Fruit fly (Drosophila melanogaster) whole organism, embryonic: ENCODE data around the gene euc.

Source experiments
- CG10209 ChIP-seq: fragments of 200-800 bp; sonication (Bioruptor generic); optimal IDR thresholded peaks from 3 replicates; lab custom pipeline; 2017; ENCODE audit warnings: missing biosample characterization, mild to moderate bottlenecking, missing genetic modification characterization, missing genetic modification reagents
- CG10565 ChIP-seq: fragments of 200-800 bp; sonication (Bioruptor generic); optimal IDR thresholded peaks from 3 replicates; lab custom pipeline; 2016; ENCODE audit warnings: missing biosample characterization, mild to moderate bottlenecking, missing genetic modification characterization
- CG11085 ChIP-seq: fragments of 200-800 bp; sonication (Bioruptor generic); IDR thresholded peaks from 2 replicates; pipeline ENCODE4 v1.3.6; 2022; ENCODE audit warnings: missing biosample characterization, missing genetic modification characterization
- CG11247 ChIP-seq: fragments of 200-800 bp; sonication (Bioruptor generic); IDR thresholded peaks from 2 replicates; pipeline ENCODE4 v1.3.6; 2022; ENCODE audit warnings: missing biosample characterization, missing genetic modification characterization
- CG11504 ChIP-seq: fragments of 200-800 bp; sonication (Bioruptor generic); optimal IDR thresholded peaks from 3 replicates; lab custom pipeline; 2019; ENCODE audit warnings: missing biosample characterization, mild to moderate bottlenecking, missing genetic modification characterization, moderate library complexity
- CG12219 ChIP-seq: fragments of 200-800 bp; sonication (Bioruptor generic); optimal IDR thresholded peaks from 3 replicates; lab custom pipeline; 2018; ENCODE audit warnings: missing biosample characterization, mild to moderate bottlenecking, missing genetic modification characterization
- CG13624 ChIP-seq: fragments of 200-800 bp; sonication (Bioruptor generic); optimal IDR thresholded peaks from 2 replicates; lab custom pipeline; 2016; ENCODE audit warnings: missing biosample characterization, missing genetic modification characterization
- CG14050 ChIP-seq: fragments of 200-800 bp; sonication (Bioruptor generic); IDR thresholded peaks from 3 replicates; pipeline ENCODE4 v1.3.6; 2022; ENCODE audit warnings: missing biosample characterization, missing genetic modification characterization
- CG14667 ChIP-seq: fragments of 200-800 bp; sonication (Bioruptor generic); IDR thresholded peaks from 2 replicates; pipeline ENCODE4 v1.3.6; 2022; ENCODE audit warnings: missing biosample characterization, missing genetic modification characterization
- CG15269 ChIP-seq: fragments of 200-800 bp; sonication (Bioruptor generic); optimal IDR thresholded peaks from 2 replicates; lab custom pipeline; 2018; ENCODE audit warnings: missing biosample characterization, mild to moderate bottlenecking, missing genetic modification characterization, moderate library complexity
- CG2116 ChIP-seq: fragments of 200-800 bp; sonication (Bioruptor generic); optimal IDR thresholded peaks from 3 replicates; lab custom pipeline; 2018; ENCODE audit warnings: missing biosample characterization, mild to moderate bottlenecking, missing genetic modification characterization
- CG34224 ChIP-seq: fragments of 200-800 bp; sonication (Bioruptor generic); IDR thresholded peaks from 3 replicates; pipeline ENCODE4 v1.3.6; 2022; ENCODE audit warnings: missing biosample characterization, missing genetic modification characterization; ENCODE audit not compliant: partially characterized antibody
- CG4854 ChIP-seq: fragments of 200-800 bp; sonication (Bioruptor generic); optimal IDR thresholded peaks from 2 replicates; lab custom pipeline; 2016; ENCODE audit warnings: missing biosample characterization, missing genetic modification characterization, inconsistent platforms
- CG5245 ChIP-seq: fragments of 200-800 bp; sonication (Bioruptor generic); optimal IDR thresholded peaks from 3 replicates; lab custom pipeline; 2016; ENCODE audit warnings: missing biosample characterization, missing genetic modification characterization
- CG6272 ChIP-seq: fragments of 200-800 bp; sonication (Bioruptor generic); IDR thresholded peaks from 2 replicates; pipeline ENCODE4 v1.3.6; 2022; ENCODE audit warnings: missing biosample characterization, missing genetic modification characterization
- CG7786 ChIP-seq: fragments of 200-800 bp; sonication (Bioruptor generic); optimal IDR thresholded peaks from 2 replicates; lab custom pipeline; 2016; ENCODE audit warnings: missing biosample characterization, missing genetic modification characterization
- CG7928 ChIP-seq: fragments of 200-800 bp; sonication (Bioruptor generic); optimal IDR thresholded peaks from 2 replicates; lab custom pipeline; 2017; ENCODE audit warnings: missing biosample characterization, mild to moderate bottlenecking, missing genetic modification characterization
- CG8924 ChIP-seq: fragments of 200-800 bp; optimal IDR thresholded peaks from 3 replicates; lab custom pipeline; 2019; ENCODE audit warnings: missing biosample characterization, mild to moderate bottlenecking, missing genetic modification characterization, moderate library complexity
- CG9932 ChIP-seq: fragments of 200-800 bp; sonication (Bioruptor generic); IDR thresholded peaks from 2 replicates; pipeline ENCODE4 v1.3.6; 2022; ENCODE audit warnings: missing biosample characterization, missing genetic modification characterization
- CkIIα-i1 ChIP-seq: fragments of 200-800 bp; sonication (Bioruptor generic); IDR thresholded peaks from 2 replicates; pipeline ENCODE4 v1.3.6; 2022; ENCODE audit warnings: missing biosample characterization, missing genetic modification characterization
- H15 ChIP-seq: fragments of 200-800 bp; sonication (Bioruptor generic); IDR thresholded peaks from 3 replicates; pipeline ENCODE4 v1.3.6; 2022; ENCODE audit warnings: missing biosample characterization, missing genetic modification characterization
- Hmr ChIP-seq: fragments of 200-800 bp; sonication (Bioruptor generic); optimal IDR thresholded peaks from 3 replicates; lab custom pipeline; 2017; ENCODE audit warnings: mild to moderate bottlenecking, missing biosample characterization, missing genetic modification reagents, missing genetic modification characterization
- Hr3 ChIP-seq: fragments of 200-800 bp; sonication (Bioruptor generic); optimal IDR thresholded peaks from 3 replicates; lab custom pipeline; 2016; ENCODE audit warnings: missing biosample characterization, missing genetic modification characterization
- Hr39 ChIP-seq: fragments of >200 bp; optimal IDR thresholded peaks from 2 replicates; lab custom pipeline; 2017
- Jarid2 ChIP-seq: fragments of 200-800 bp; sonication (Bioruptor generic); optimal IDR thresholded peaks from 3 replicates; lab custom pipeline; 2017; ENCODE audit warnings: mild to moderate bottlenecking, missing biosample characterization, missing genetic modification reagents, missing genetic modification characterization
- Lim3 ChIP-seq: fragments of 200-800 bp; sonication (Bioruptor generic); IDR thresholded peaks from 2 replicates; pipeline ENCODE4 v1.3.6; 2022; ENCODE audit warnings: missing biosample characterization, missing genetic modification characterization
- Myb ChIP-seq: fragments of 200-800 bp; sonication (Bioruptor generic); optimal IDR thresholded peaks from 2 replicates; lab custom pipeline; 2016; ENCODE audit warnings: missing biosample characterization, missing genetic modification characterization
- NFAT ChIP-seq: fragments of 200-800 bp; sonication (Bioruptor generic); IDR thresholded peaks from 2 replicates; pipeline ENCODE4 v1.3.6; 2022; ENCODE audit warnings: missing biosample characterization, missing genetic modification characterization
- NfI ChIP-seq: fragments of 200-800 bp; sonication (Bioruptor generic); optimal IDR thresholded peaks from 3 replicates; lab custom pipeline; 2018; ENCODE audit warnings: missing biosample characterization, mild to moderate bottlenecking, missing genetic modification characterization, moderate library complexity
- Ptx1 ChIP-seq: fragments of 200-800 bp; sonication (Bioruptor generic); IDR thresholded peaks from 2 replicates; pipeline ENCODE4 v1.3.6; 2022; ENCODE audit warnings: missing biosample characterization, missing genetic modification characterization
- Side ChIP-seq: fragments of 200-800 bp; sonication (Bioruptor generic); optimal IDR thresholded peaks from 2 replicates; lab custom pipeline; 2016; ENCODE audit warnings: missing biosample characterization, missing genetic modification characterization
- Trl ChIP-seq, 3 experiments: fragments of >200 bp in 2 of 3; fragments of 200-800 bp in 1 of 3; sonication (Bioruptor generic) in 1 of 3; optimal IDR thresholded peaks; 2 replicates in 1 of 3; 3 replicates in 2 of 3; lab custom pipeline; 2016 to 2017; ENCODE audit warnings: missing biosample characterization in 1 of 3, missing genetic modification characterization in 1 of 3
- ab ChIP-seq: fragments of 200-800 bp; sonication (Bioruptor generic); optimal IDR thresholded peaks from 2 replicates; lab custom pipeline; 2016; ENCODE audit warnings: missing biosample characterization, missing genetic modification characterization
- ap ChIP-seq: fragments of 200-800 bp; sonication (Bioruptor generic); IDR thresholded peaks from 2 replicates; pipeline ENCODE4 v1.3.6; 2022; ENCODE audit warnings: missing biosample characterization, missing genetic modification characterization
- btn ChIP-seq: fragments of 200-800 bp; sonication (Bioruptor generic); optimal IDR thresholded peaks from 2 replicates; lab custom pipeline; 2016; ENCODE audit warnings: missing biosample characterization, missing genetic modification characterization
- chm ChIP-seq: fragments of 200-800 bp; sonication (Bioruptor generic); IDR thresholded peaks from 2 replicates; pipeline ENCODE4 v1.3.6; 2022; ENCODE audit warnings: missing biosample characterization, missing genetic modification characterization
- crp ChIP-seq, 2 experiments: fragments of 200-800 bp; sonication (Bioruptor generic); optimal IDR thresholded peaks; 2 replicates in 1 of 2; 3 replicates in 1 of 2; lab custom pipeline; 2017; ENCODE audit warnings: missing biosample characterization in 2 of 2, missing genetic modification characterization in 2 of 2, mild to moderate bottlenecking in 1 of 2, moderate library complexity in 1 of 2
- fd102C ChIP-seq: fragments of 200-800 bp; sonication (Bioruptor generic); optimal IDR thresholded peaks from 2 replicates; lab custom pipeline; 2018; ENCODE audit warnings: missing biosample characterization, mild to moderate bottlenecking, missing genetic modification characterization, moderate library complexity
- gfzf ChIP-seq: fragments of 200-800 bp; sonication (Bioruptor generic); optimal IDR thresholded peaks from 2 replicates; lab custom pipeline; 2016; ENCODE audit warnings: missing biosample characterization, mild to moderate bottlenecking, missing genetic modification characterization, moderate library complexity
- jing ChIP-seq: fragments of 200-800 bp; sonication (Bioruptor generic); optimal IDR thresholded peaks from 2 replicates; lab custom pipeline; 2018; ENCODE audit warnings: missing biosample characterization, mild to moderate bottlenecking, missing genetic modification characterization
- knrl ChIP-seq: fragments of 200-800 bp; sonication (Bioruptor generic); IDR thresholded peaks from 3 replicates; pipeline ENCODE4 v1.3.6; 2022; ENCODE audit warnings: missing biosample characterization, missing genetic modification characterization; ENCODE audit not compliant: partially characterized antibody
- maf-S ChIP-seq: fragments of 200-800 bp; sonication (Bioruptor generic); optimal IDR thresholded peaks from 2 replicates; lab custom pipeline; 2016; ENCODE audit warnings: missing biosample characterization, missing genetic modification characterization
- mirr ChIP-seq: fragments of 200-800 bp; sonication (Bioruptor generic); optimal IDR thresholded peaks from 3 replicates; lab custom pipeline; 2018; ENCODE audit warnings: missing biosample characterization, mild to moderate bottlenecking, missing genetic modification characterization
- ranshi ChIP-seq: fragments of 200-800 bp; sonication (Bioruptor generic); IDR thresholded peaks from 2 replicates; pipeline ENCODE4 v1.3.6; 2022; ENCODE audit warnings: missing biosample characterization, missing genetic modification characterization
- salm ChIP-seq: fragments of 200-800 bp; sonication (Bioruptor generic); optimal IDR thresholded peaks from 2 replicates; lab custom pipeline; 2018; ENCODE audit warnings: missing biosample characterization, mild to moderate bottlenecking, missing genetic modification characterization
- sob ChIP-seq: fragments of 200-800 bp; sonication (Bioruptor generic); IDR thresholded peaks from 2 replicates; pipeline ENCODE4 v1.3.6; 2022; ENCODE audit warnings: missing biosample characterization, missing genetic modification characterization
- sr ChIP-seq: fragments of 200-800 bp; sonication (Bioruptor generic); IDR thresholded peaks from 3 replicates; pipeline ENCODE4 v1.3.6; 2022; ENCODE audit warnings: missing biosample characterization, missing genetic modification characterization
- tna ChIP-seq: fragments of 200-800 bp; sonication (Bioruptor generic); IDR thresholded peaks from 2 replicates; pipeline ENCODE4 v1.3.6; 2022; ENCODE audit warnings: missing biosample characterization, missing genetic modification characterization; ENCODE audit not compliant: partially characterized antibody
- trem ChIP-seq: fragments of 200-800 bp; optimal IDR thresholded peaks from 3 replicates; lab custom pipeline; 2019; ENCODE audit warnings: missing biosample characterization, mild to moderate bottlenecking, missing genetic modification characterization, moderate library complexity
- ttk ChIP-seq: fragments of 200-800 bp; sonication (Bioruptor generic); IDR thresholded peaks from 2 replicates; pipeline ENCODE4 v2.1.2; 2022; ENCODE audit warnings: missing biosample characterization, missing genetic modification characterization
- vfl ChIP-seq: fragments of 200-800 bp; sonication (Bioruptor generic); optimal IDR thresholded peaks from 2 replicates; lab custom pipeline; 2016; ENCODE audit warnings: missing biosample characterization, missing genetic modification characterization

euc gene

DNA sequence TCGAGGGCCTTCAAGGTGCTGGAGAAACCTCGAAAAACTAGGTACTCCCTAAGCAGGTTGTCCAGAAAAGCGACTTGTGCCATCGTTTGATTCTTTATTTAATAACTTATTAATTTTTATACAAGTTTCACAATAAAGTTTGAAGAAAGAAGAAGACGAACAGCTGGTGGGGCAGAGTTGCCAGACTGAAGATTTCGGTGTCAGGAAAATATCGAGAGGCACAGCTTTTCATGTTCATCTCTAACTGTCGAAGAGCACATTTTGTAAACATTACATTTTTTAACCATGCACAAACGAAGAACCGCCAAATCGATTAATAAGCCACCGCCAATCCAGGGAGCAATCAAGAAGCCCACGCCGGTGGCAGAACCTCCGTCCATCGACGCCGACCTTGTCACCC, 45.3 kb upstream of the euc start, which contains the start of the genes CG6005 and CG14286 (continued):
- TF ChIP-seq jing (GFP tag; lab: Kevin White, UChicago), result no peak
- peak; percentile 75 for TF ChIP-seq CG13624 (GFP tag; lab: Kevin White, UChicago)
- TF ChIP-seq CG14050 (GFP tag; lab: Robert Waterston, UW), result peak; percentile 36; the same call in 1 of the 3 replicates
- TF ChIP-seq gfzf, result peak; percentile 23
- TF ChIP-seq CG6272 (GFP tag; lab: Robert Waterston, UW), result peak; percentile 54; the same call in 1 of the 2 replicates
- peak; percentile 73 for TF ChIP-seq ttk (GFP tag; lab: Robert Waterston, UW)
- peak; percentile 44 for TF ChIP-seq Hmr (GFP tag; lab: Kevin White, UChicago)
- TF ChIP-seq NFAT (GFP tag; lab: Robert Waterston, UW), result peak; percentile 92
- TF ChIP-seq chm (GFP tag; lab: Robert Waterston, UW), result peak; percentile 85
- TF ChIP-seq knrl (GFP tag; lab: Robert Waterston, UW), result peak; percentile 84
- peak; percentile 53 for TF ChIP-seq CG2116
- TF ChIP-seq ranshi, result peak; percentile 52; the same call in 1 of the 2 replicates
- TF ChIP-seq H15 (GFP tag; lab: Robert Waterston, UW), result peak; percentile 58; the same call in 1 of the 3 replicates
- no peak for TF ChIP-seq maf-S (GFP tag; lab: Kevin White, UChicago)
- TF ChIP-seq Side (GFP tag; lab: Kevin White, UChicago), result peak; percentile 33
- no peak for TF ChIP-seq mirr (GFP tag; lab: Kevin White, UChicago)
- TF ChIP-seq trem (tag; lab: Kevin White, UChicago), result peak; percentile 33
- peak; percentile 46 for TF ChIP-seq CG11504
- TF ChIP-seq CG14667 (GFP tag; lab: Robert Waterston, UW), result peak; percentile 53
- no peak for TF ChIP-seq Trl (optimal IDR thresholded peaks at IDR 0.05; lab: Kevin White, UChicago)
- TF ChIP-seq Trl (GFP tag; optimal IDR thresholded peaks at IDR 0.05; lab: Kevin White, UChicago), result peak; percentile 64
- no peak for TF ChIP-seq CG10565 (GFP tag; lab: Kevin White, UChicago)
- no peak for TF ChIP-seq ab
- TF ChIP-seq CG10209, result peak; percentile 1
- peak; percentile 62; the same call in 1 of the 2 replicates for TF ChIP-seq CG11247 (GFP tag; lab: Robert Waterston, UW)
- no peak for TF ChIP-seq CG7928
- peak; percentile 74 to 97 for TF ChIP-seq crp (GFP tag; optimal IDR thresholded peaks at IDR 0.05; lab: Kevin White, UChicago)
- TF ChIP-seq CG5245 (GFP tag; lab: Kevin White, UChicago), result peak; percentile 35
- no peak for TF ChIP-seq Lim3 (GFP tag; lab: Robert Waterston, UW)
- peak; percentile 46 for TF ChIP-seq Myb (GFP tag; lab: Kevin White, UChicago)
- peak; percentile 27 for TF ChIP-seq vfl
- peak; percentile 58 for TF ChIP-seq CG7786 (GFP tag; lab: Kevin White, UChicago)
- no peak for TF ChIP-seq CkIIα-i1 (GFP tag; lab: Robert Waterston, UW)
- peak; percentile 65 for TF ChIP-seq tna (GFP tag; lab: Robert Waterston, UW)
- TF ChIP-seq CG4854, result no peak
- TF ChIP-seq CG8924 (tag; lab: Kevin White, UChicago), result peak; percentile 29
- TF ChIP-seq CG12219 (GFP tag; lab: Kevin White, UChicago), result no peak
- no peak for TF ChIP-seq Jarid2 (GFP tag; lab: Kevin White, UChicago)
- peak; percentile 93 for TF ChIP-seq CG9932 (GFP tag; lab: Robert Waterston, UW)
- TF ChIP-seq Ptx1, result peak; percentile 66
- peak; percentile 83 for TF ChIP-seq sob (GFP tag; lab: Robert Waterston, UW)
- peak; percentile 48 for TF ChIP-seq CG15269 (tag; lab: Kevin White, UChicago)
- TF ChIP-seq sr (GFP tag; lab: Robert Waterston, UW), result 0 out of 3 replicates have a peak, but pooled peaks have one; percentile 18
- TF ChIP-seq CG11085 (GFP tag; lab: Robert Waterston, UW), result peak; percentile 67; the same call in 1 of the 2 replicates
- TF ChIP-seq NfI (GFP tag; lab: Kevin White, UChicago), result peak; percentile 69
- no peak for TF ChIP-seq Hr39
- TF ChIP-seq btn (GFP tag; lab: Kevin White, UChicago), result no peak
- peak; percentile 54 for TF ChIP-seq Hr3 (GFP tag; lab: Kevin White, UChicago)
- TF ChIP-seq salm (tag; lab: Kevin White, UChicago), result no peak
- 0 out of 2 replicates have a peak, but pooled peaks have one; percentile 6 for TF ChIP-seq ap (GFP tag; lab: Robert Waterston, UW)
- TF ChIP-seq CG34224 (GFP tag; lab: Robert Waterston, UW), result peak; percentile 82
- TF ChIP-seq fd102C (GFP tag; lab: Kevin White, UChicago), result no peak
